Fruit fly (Drosophila melanogaster) whole organism, wandering third instar larva: ENCODE measurements around the gene CG10089.

Source experiments
- Abd-B ChIP-seq: fragments of >200 bp; optimal IDR thresholded peaks from 2 replicates; lab custom pipeline; 2017; ENCODE audit warnings: missing biosample characterization, missing genetic modification characterization
- CG32264 ChIP-seq: fragments of 200-800 bp; sonication (Bioruptor generic); optimal IDR thresholded peaks from 2 replicates; lab custom pipeline; 2016; ENCODE audit warnings: missing biosample characterization, missing genetic modification characterization
- CG9705 ChIP-seq: fragments of 200-800 bp; sonication (Bioruptor generic); optimal IDR thresholded peaks from 2 replicates; lab custom pipeline; 2018; ENCODE audit warnings: missing biosample characterization, mild to moderate bottlenecking, missing genetic modification characterization
- CrebA ChIP-seq: fragments of 200-800 bp; sonication (Bioruptor generic); optimal IDR thresholded peaks from 2 replicates; lab custom pipeline; 2016; ENCODE audit warnings: missing biosample characterization, mild to moderate bottlenecking, missing genetic modification characterization, borderline replicate concordance
- Dfd ChIP-seq: fragments of >200 bp; optimal IDR thresholded peaks from 2 replicates; lab custom pipeline; 2017; ENCODE audit warnings: missing biosample characterization, missing genetic modification characterization
- Dif ChIP-seq: fragments of 200-275, 200-300 bp; sonication (Bioruptor generic); optimal IDR thresholded peaks from 2 replicates; lab custom pipeline; 2018; ENCODE audit warnings: missing biosample characterization, missing genetic modification characterization; ENCODE audit not compliant: partially characterized antibody
- GATAd ChIP-seq: sonication (Bioruptor generic); optimal IDR thresholded peaks from 2 replicates; lab custom pipeline; 2016; ENCODE audit warnings: missing biosample characterization, missing genetic modification characterization
- HLH106 ChIP-seq: fragments of 200-800 bp; optimal IDR thresholded peaks from 3 replicates; lab custom pipeline; 2019; ENCODE audit warnings: missing biosample characterization, mild to moderate bottlenecking, missing genetic modification characterization, moderate library complexity
- Hnf4 ChIP-seq: fragments of 200-800 bp; sonication (Bioruptor generic); optimal IDR thresholded peaks from 2 replicates; lab custom pipeline; 2016; ENCODE audit warnings: missing biosample characterization, mild to moderate bottlenecking, missing genetic modification characterization
- Hr78 ChIP-seq: fragments of >200 bp; optimal IDR thresholded peaks from 2 replicates; lab custom pipeline; 2017; ENCODE audit warnings: missing biosample characterization, missing genetic modification characterization
- Hr83 ChIP-seq: fragments of 200-300 bp; sonication (Bioruptor generic); optimal IDR thresholded peaks from 2 replicates; lab custom pipeline; 2016; ENCODE audit warnings: missing biosample characterization, mild to moderate bottlenecking, missing genetic modification characterization, moderate library complexity; ENCODE audit not compliant: poor library complexity, severe bottlenecking
- Jra ChIP-seq: sonication (Bioruptor generic); optimal IDR thresholded peaks from 2 replicates; lab custom pipeline; 2016; ENCODE audit warnings: missing biosample characterization, missing genetic modification characterization
- Mio ChIP-seq: sonication (Bioruptor generic); optimal IDR thresholded peaks from 2 replicates; lab custom pipeline; 2016; ENCODE audit warnings: missing biosample characterization, missing genetic modification characterization
- Myc ChIP-seq: fragments of >200 bp; optimal IDR thresholded peaks from 2 replicates; lab custom pipeline; 2017
- N ChIP-seq: fragments of >200 bp; optimal IDR thresholded peaks from 2 replicates; lab custom pipeline; 2018; ENCODE audit warnings: missing biosample characterization, missing external identifiers, missing genetic modification characterization
- OdsH ChIP-seq: fragments of 200-800 bp; sonication (Bioruptor generic); optimal IDR thresholded peaks from 2 replicates; lab custom pipeline; 2016; ENCODE audit warnings: missing biosample characterization, mild to moderate bottlenecking, missing genetic modification characterization
- Rel ChIP-seq, 2 experiments: fragments of 200-800 bp; sonication (Bioruptor generic) in 1 of 2; optimal IDR thresholded peaks; 2 replicates in 1 of 2; 3 replicates in 1 of 2; lab custom pipeline; 2016 to 2019; ENCODE audit warnings: mild to moderate bottlenecking in 2 of 2, missing biosample characterization in 2 of 2, missing genetic modification characterization in 2 of 2, moderate library complexity in 1 of 2
- Sp1 ChIP-seq: fragments of 200-800 bp; sonication (Bioruptor generic); optimal IDR thresholded peaks from 3 replicates; lab custom pipeline; 2019; ENCODE audit warnings: missing biosample characterization, mild to moderate bottlenecking, missing genetic modification characterization, moderate library complexity
- Vsx2 ChIP-seq: fragments of 200-300, 225-300 bp; sonication (Bioruptor generic); optimal IDR thresholded peaks from 2 replicates; lab custom pipeline; 2018; ENCODE audit warnings: missing biosample characterization, missing genetic modification characterization; ENCODE audit not compliant: partially characterized antibody
- br ChIP-seq: fragments of 200-800 bp; sonication (Bioruptor generic); optimal IDR thresholded peaks from 2 replicates; lab custom pipeline; 2016; ENCODE audit warnings: missing biosample characterization, missing genetic modification characterization
- brk ChIP-seq: fragments of 200-800 bp; sonication (Bioruptor generic); optimal IDR thresholded peaks from 2 replicates; lab custom pipeline; 2016; ENCODE audit warnings: missing biosample characterization, mild to moderate bottlenecking, missing genetic modification characterization
- dl ChIP-seq, 2 experiments: fragments of 175-275, 200-275 bp in 1 of 2; fragments of 200-275 bp in 1 of 2; sonication (Bioruptor generic); optimal IDR thresholded peaks; lab custom pipeline; 2018; ENCODE audit warnings: mild to moderate bottlenecking in 2 of 2, missing biosample characterization in 2 of 2, missing genetic modification characterization in 2 of 2, moderate library complexity in 2 of 2; ENCODE audit not compliant: partially characterized antibody in 2 of 2, insufficient read depth in 1 of 2
- dmrt93B ChIP-seq: fragments of 200-800 bp; sonication (Bioruptor generic); optimal IDR thresholded peaks from 2 replicates; lab custom pipeline; 2018; ENCODE audit warnings: missing biosample characterization, mild to moderate bottlenecking, missing genetic modification characterization
- dsf ChIP-seq: sonication (Bioruptor generic); optimal IDR thresholded peaks from 2 replicates; lab custom pipeline; 2016; ENCODE audit warnings: missing biosample characterization, missing genetic modification characterization, borderline replicate concordance
- ey ChIP-seq: fragments of 200-800 bp; sonication (Bioruptor generic); optimal IDR thresholded peaks from 2 replicates; lab custom pipeline; 2016; ENCODE audit warnings: missing biosample characterization, missing genetic modification characterization
- foxo ChIP-seq, 2 experiments: fragments of 200-800 bp; sonication (Bioruptor generic); optimal IDR thresholded peaks; 2 replicates in 1 of 2; 3 replicates in 1 of 2; lab custom pipeline; 2016 to 2017; ENCODE audit warnings: missing biosample characterization in 2 of 2, missing genetic modification characterization in 2 of 2
- fru ChIP-seq: fragments of 200-800 bp; sonication (Bioruptor generic); optimal IDR thresholded peaks from 3 replicates; lab custom pipeline; 2016; ENCODE audit warnings: missing biosample characterization, mild to moderate bottlenecking, missing genetic modification characterization
- h ChIP-seq: fragments of 200-800 bp; sonication (Bioruptor generic); optimal IDR thresholded peaks from 3 replicates; lab custom pipeline; 2016; ENCODE audit warnings: missing biosample characterization, mild to moderate bottlenecking, missing genetic modification characterization
- jim ChIP-seq: fragments of 175-275, 200-325 bp; sonication (Bioruptor generic); optimal IDR thresholded peaks from 2 replicates; lab custom pipeline; 2016; ENCODE audit warnings: missing biosample characterization, mild to moderate bottlenecking, missing genetic modification characterization
- lola ChIP-seq: fragments of >200 bp; optimal IDR thresholded peaks from 2 replicates; lab custom pipeline; 2017; ENCODE audit warnings: missing biosample characterization, missing genetic modification characterization
- pan ChIP-seq: fragments of >200 bp; optimal IDR thresholded peaks from 2 replicates; lab custom pipeline; 2017
- psq ChIP-seq: fragments of 200-800 bp; sonication (Bioruptor generic); optimal IDR thresholded peaks from 3 replicates; lab custom pipeline; 2017; ENCODE audit warnings: missing biosample characterization, mild to moderate bottlenecking, missing genetic modification characterization, moderate library complexity
- rgr ChIP-seq: fragments of 200-800 bp; sonication (Bioruptor generic); optimal IDR thresholded peaks from 3 replicates; lab custom pipeline; 2016; ENCODE audit warnings: missing biosample characterization, mild to moderate bottlenecking, missing genetic modification characterization
- sage ChIP-seq: fragments of 200-800 bp; sonication (Bioruptor generic); optimal IDR thresholded peaks from 2 replicates; lab custom pipeline; 2016; ENCODE audit warnings: missing biosample characterization, mild to moderate bottlenecking, missing genetic modification characterization
- sv ChIP-seq: fragments of 200-800 bp; sonication (Bioruptor generic); optimal IDR thresholded peaks from 3 replicates; lab custom pipeline; 2016; ENCODE audit warnings: missing biosample characterization, missing genetic modification characterization
- tai ChIP-seq: sonication (Bioruptor generic); optimal IDR thresholded peaks from 2 replicates; lab custom pipeline; 2016; ENCODE audit warnings: missing biosample characterization, missing genetic modification characterization
- usp ChIP-seq: fragments of >200 bp; optimal IDR thresholded peaks from 2 replicates; lab custom pipeline; 2017; ENCODE audit warnings: missing biosample characterization, missing genetic modification characterization
- woc ChIP-seq: sonication (Bioruptor generic); optimal IDR thresholded peaks from 2 replicates; lab custom pipeline; 2016; ENCODE audit warnings: missing biosample characterization, mild to moderate bottlenecking, missing genetic modification characterization

The CG10089 gene

dm6 chr3L:13477453-13478184 is 3.0 kb upstream of the CG10089 start, which contains the start of gene stv:
stv (plus strand) TSS chr3L:13477541.
- TF ChIP-seq dmrt93B (GFP tag; lab: Kevin White, UChicago) = no peak
- TF ChIP-seq woc = no peak
- no peak for TF ChIP-seq Rel (GFP tag; optimal IDR thresholded peaks at IDR 0.05; lab: Kevin White, UChicago)
- peak; percentile 66 for TF ChIP-seq Rel (tag; optimal IDR thresholded peaks at IDR 0.05; lab: Kevin White, UChicago)
- peak; percentile 72 for TF ChIP-seq Dfd (GFP tag; lab: Kevin White, UChicago)
- peak; percentile 2 for TF ChIP-seq HLH106 (tag; lab: Kevin White, UChicago)
- no peak for TF ChIP-seq Myc (lab: Kevin White, UChicago)
- TF ChIP-seq jim (GFP tag; lab: Kevin White, UChicago) = peak; percentile 73
- TF ChIP-seq psq (GFP tag; lab: Kevin White, UChicago) = no peak
- TF ChIP-seq h (GFP tag; lab: Kevin White, UChicago) = peak; percentile 12

DNA sequence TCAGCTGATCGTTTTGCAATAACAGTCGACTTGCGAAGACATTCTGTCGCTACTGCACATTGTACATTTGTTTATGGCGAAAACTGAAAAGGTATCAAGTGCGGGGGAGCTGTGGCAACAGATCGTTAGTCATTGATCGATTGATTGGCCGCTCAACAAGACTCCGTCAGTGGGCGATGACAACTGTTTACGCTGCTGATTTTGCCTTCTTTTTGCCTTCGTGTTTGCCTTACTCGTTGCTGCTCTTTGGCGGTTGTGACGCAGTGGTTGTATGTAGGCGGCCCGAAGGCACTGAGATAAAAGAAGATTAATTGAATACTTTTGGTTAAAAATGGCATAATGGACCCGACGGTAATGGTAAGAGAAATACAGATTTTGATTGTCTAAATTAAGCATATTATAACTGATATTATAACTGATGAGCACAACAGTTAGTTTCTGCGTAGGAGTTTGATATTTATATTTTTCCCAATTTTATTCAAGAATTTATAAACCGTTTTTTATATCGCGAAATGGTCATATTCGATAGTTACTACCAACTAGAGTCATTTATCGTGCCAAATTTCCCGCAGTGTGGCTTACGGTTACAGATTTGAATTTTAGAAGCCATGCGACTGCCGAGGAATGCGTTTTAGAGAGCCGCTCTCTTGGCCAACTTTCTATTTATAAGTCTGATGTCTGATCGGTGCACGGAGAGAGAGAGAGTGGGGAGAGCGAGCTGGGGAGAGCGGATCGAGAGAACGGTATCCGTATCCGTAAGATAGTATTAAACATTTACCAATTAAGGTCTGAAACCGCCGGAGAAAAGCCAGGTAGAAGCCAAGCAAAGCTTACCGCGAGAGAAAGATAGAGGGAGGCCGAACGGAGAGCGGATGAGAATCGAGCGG is 2.2 kb upstream of the CG10089 start:
- TF ChIP-seq tai (GFP tag; lab: Kevin White, UChicago) (no peak), Sp1 (GFP tag; lab: Kevin White, UChicago) (peak; percentile 86), Mio (no peak), Hnf4 (GFP tag; lab: Kevin White, UChicago) (peak; percentile 68), CG9705 (no peak), sage (GFP tag; lab: Kevin White, UChicago) (peak; percentile 34), dsf (GFP tag; lab: Kevin White, UChicago) (no peak), Hr83 (GFP tag; lab: Kevin White, UChicago) (peak; percentile 59), brk (peak; percentile 71), rgr (GFP tag; lab: Kevin White, UChicago) (peak; percentile 90), Dif (GFP tag; lab: Kevin White, UChicago) (peak; percentile 97), psq (GFP tag; lab: Kevin White, UChicago) (peak; percentile 87), Dfd (GFP tag; lab: Kevin White, UChicago) (no peak), fru (peak; percentile 90), h (GFP tag; lab: Kevin White, UChicago) (peak; percentile 93), N (GFP tag; lab: Kevin White, UChicago) (no peak), Rel (GFP tag; optimal IDR thresholded peaks at IDR 0.05; lab: Kevin White, UChicago) (no peak), Rel (tag; optimal IDR thresholded peaks at IDR 0.05; lab: Kevin White, UChicago) (no peak), CrebA (no peak), ey (GFP tag; lab: Kevin White, UChicago) (peak; percentile 88), foxo (GFP tag; optimal IDR thresholded peaks at IDR 0.05; lab: Kevin White, UChicago) (peak in 1 of 2 experiments; percentile 91), lola (no peak), Hr78 (GFP tag; lab: Kevin White, UChicago) (no peak), HLH106 (tag; lab: Kevin White, UChicago) (peak; percentile 86), Jra (no peak), dl (GFP tag; optimal IDR thresholded peaks at IDR 0.05; lab: Kevin White, UChicago; ENCODE audit: insufficient read depth in 1 of 2, partially characterized antibody in 2 of 2) (peak; percentile 91 to 95), jim (GFP tag; lab: Kevin White, UChicago) (no peak), OdsH (peak; percentile 94), woc (peak; percentile 58), pan (no peak), Abd-B (GFP tag; lab: Kevin White, UChicago) (no peak), Vsx2 (GFP tag; lab: Kevin White, UChicago) (peak; percentile 91), Myc (lab: Kevin White, UChicago) (no peak), dmrt93B (GFP tag; lab: Kevin White, UChicago) (peak; percentile 80), usp (GFP tag; lab: Kevin White, UChicago) (no peak), CG32264 (GFP tag; lab: Kevin White, UChicago) (peak; percentile 47), sv (peak; percentile 77), GATAd (no peak), br (GFP tag; lab: Kevin White, UChicago) (peak; percentile 83)
